Fruit fly (Drosophila melanogaster): ENCODE measurements around the gene CG3345.

CG3345 gene

DNA sequence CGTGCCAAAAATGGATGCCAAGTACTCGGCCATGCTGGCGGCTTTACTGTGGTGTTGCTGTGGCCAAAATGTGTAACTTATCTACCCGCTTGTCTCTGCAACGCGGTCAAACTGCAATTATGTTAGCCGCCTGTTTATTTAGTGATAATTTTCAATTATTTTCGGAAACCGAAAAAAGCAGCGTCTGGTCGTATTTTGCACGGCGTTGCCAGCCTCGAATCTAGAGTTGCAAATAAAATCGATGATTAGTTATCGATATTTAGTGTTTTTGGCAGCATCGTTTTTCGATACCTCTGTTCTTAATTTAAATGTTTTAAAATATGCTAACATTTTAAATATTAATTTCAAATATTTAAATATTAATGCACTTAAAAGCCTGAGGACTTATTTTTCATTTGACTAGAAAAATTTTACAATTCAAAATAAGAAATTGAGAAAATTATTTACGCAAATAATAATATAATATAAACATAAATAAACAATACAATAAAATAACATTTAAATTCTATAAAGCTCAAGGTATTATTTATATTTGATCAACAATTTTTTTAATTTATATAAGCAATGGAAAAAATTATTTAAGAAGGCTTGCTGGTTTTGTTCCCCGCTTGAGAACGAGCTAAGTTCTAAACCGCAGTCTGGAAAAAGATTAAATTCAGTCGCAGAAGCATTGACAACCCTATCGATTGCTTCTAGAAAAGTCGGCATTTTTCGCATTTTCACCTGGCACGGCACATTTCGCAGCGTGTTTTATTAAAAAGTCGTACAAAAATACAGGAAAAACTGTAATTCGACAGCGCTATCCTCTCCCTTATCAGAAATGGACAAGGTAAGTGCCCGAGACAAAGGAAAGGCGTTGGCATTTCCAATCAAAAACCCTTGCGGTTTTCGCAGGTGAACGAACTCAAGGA is 25.8 kb downstream of the CG3345 start, which contains the start of the genes U2af38 and Stip1 (continued):
- no peak for TF ChIP-seq Gsc (GFP tag; IDR thresholded peaks at IDR 0.05)
- no peak for TF ChIP-seq CG11695 (GFP tag; IDR thresholded peaks at IDR 0.05)
- TF ChIP-seq CG1602 (GFP tag; optimal IDR thresholded peaks at IDR 0.05) = no peak
- no peak for TF ChIP-seq unpg (GFP tag; optimal IDR thresholded peaks at IDR 0.05)
- no peak for TF ChIP-seq CG4404 (GFP tag; IDR thresholded peaks at IDR 0.05)
- TF ChIP-seq cato (GFP tag; optimal IDR thresholded peaks at IDR 0.05; ENCODE audit: borderline replicate concordance) = no peak
- TF ChIP-seq abd-A (tag; optimal IDR thresholded peaks at IDR 0.05) = no peak
- TF ChIP-seq klu (GFP tag; IDR thresholded peaks at IDR 0.05) = no peak
- no peak for TF ChIP-seq tll (GFP tag; optimal IDR thresholded peaks at IDR 0.05)
- TF ChIP-seq disco-r (GFP tag; optimal IDR thresholded peaks at IDR 0.05) = no peak
- no peak for TF ChIP-seq run (tag; optimal IDR thresholded peaks at IDR 0.05)
- no peak for TF ChIP-seq Ets97D (GFP tag; optimal IDR thresholded peaks at IDR 0.05)
- TF ChIP-seq CG1792 (GFP tag; optimal IDR thresholded peaks at IDR 0.05) = no peak
- TF ChIP-seq dimm (GFP tag; IDR thresholded peaks at IDR 0.05) = no peak
- TF ChIP-seq slp2 (GFP tag; optimal IDR thresholded peaks at IDR 0.05) = no peak
- no peak for TF ChIP-seq Gug (GFP tag; IDR thresholded peaks at IDR 0.05)
- no peak; the same call in 1 of the 2 replicates for TF ChIP-seq lmd (GFP tag; IDR thresholded peaks at IDR 0.05)
- peak; percentile 62 for TF ChIP-seq NFAT (GFP tag; IDR thresholded peaks at IDR 0.05)
- no peak for TF ChIP-seq hb (GFP tag; IDR thresholded peaks at IDR 0.05; ENCODE audit: partially characterized antibody)
- no peak for TF ChIP-seq Mrtf (GFP tag; IDR thresholded peaks at IDR 0.05)
- peak; percentile 42; the same call in 1 of the 2 replicates for TF ChIP-seq vvl (GFP tag; IDR thresholded peaks at IDR 0.05)
- no peak for TF ChIP-seq CG11723 (GFP tag; optimal IDR thresholded peaks at IDR 0.05)
- no peak for TF ChIP-seq Sry-β (GFP tag; optimal IDR thresholded peaks at IDR 0.05)
- no peak for TF ChIP-seq CG33213 (GFP tag; optimal IDR thresholded peaks at IDR 0.05)
- no peak for TF ChIP-seq Bdp1 (GFP tag; optimal IDR thresholded peaks at IDR 0.05)
- TF ChIP-seq phol (tag; optimal IDR thresholded peaks at IDR 0.05) = peak; percentile 50
- no peak for TF ChIP-seq schlank (tag; optimal IDR thresholded peaks at IDR 0.05)
- no peak for TF ChIP-seq CG18476 (GFP tag; optimal IDR thresholded peaks at IDR 0.05)
- peak; percentile 54 for TF ChIP-seq Neu2 (GFP tag; optimal IDR thresholded peaks at IDR 0.05; ENCODE audit: borderline replicate concordance)
- peak; percentile 80 for TF ChIP-seq CG13287 (GFP tag; IDR thresholded peaks at IDR 0.05; ENCODE audit: partially characterized antibody)
- TF ChIP-seq CG6791 (GFP tag; IDR thresholded peaks at IDR 0.05; ENCODE audit: partially characterized antibody) = peak; percentile 36; the same call in 1 of the 3 replicates
- no peak for TF ChIP-seq btn (GFP tag; optimal IDR thresholded peaks at IDR 0.05)
- TF ChIP-seq CG6689 (GFP tag; IDR thresholded peaks at IDR 0.05) = no peak
- no peak for TF ChIP-seq gce (GFP tag; IDR thresholded peaks at IDR 0.05)
- TF ChIP-seq CG34422 (GFP tag; IDR thresholded peaks at IDR 0.05) = peak; percentile 68; the same call in 2 of the 3 replicates
- no peak for TF ChIP-seq peb (GFP tag; IDR thresholded peaks at IDR 0.05)
- peak; percentile 24 for TF ChIP-seq Sox100B (GFP tag; optimal IDR thresholded peaks at IDR 0.05)
- no peak for TF ChIP-seq so (GFP tag; IDR thresholded peaks at IDR 0.05)
- TF ChIP-seq CG32767 (GFP tag; IDR thresholded peaks at IDR 0.05) = no peak
- TF ChIP-seq wor (GFP tag; IDR thresholded peaks at IDR 0.05) = no peak
- TF ChIP-seq CG7271 (tag; optimal IDR thresholded peaks at IDR 0.05) = no peak
- TF ChIP-seq Med (GFP tag) = peak; percentile 73
- no peak for TF ChIP-seq kay (GFP tag; optimal IDR thresholded peaks at IDR 0.05)
- TF ChIP-seq tna (GFP tag; IDR thresholded peaks at IDR 0.05; ENCODE audit: partially characterized antibody) = no peak
- no peak for TF ChIP-seq CG8765 (GFP tag; IDR thresholded peaks at IDR 0.05)
- no peak for TF ChIP-seq org-1 (GFP tag; optimal IDR thresholded peaks at IDR 0.05)
- TF ChIP-seq CG1832 (GFP tag; optimal IDR thresholded peaks at IDR 0.05) = no peak
- no peak for TF ChIP-seq prd (optimal IDR thresholded peaks at IDR 0.05)
- no peak for TF ChIP-seq prd (GFP tag; IDR thresholded peaks at IDR 0.05)
- no peak; the same call in 2 of the 3 replicates for TF ChIP-seq CG7963 (GFP tag; IDR thresholded peaks at IDR 0.05; ENCODE audit: partially characterized antibody)
